Worm (Caenorhabditis elegans) whole organism, L1 larva: ENCODE results near the gene gtl-1.

Experiments
- alr-1 ChIP-seq: fragments of 200-800 bp; sonication (Bioruptor generic); optimal IDR thresholded peaks from 2 replicates; lab custom pipeline; 2018; ENCODE audit warnings: borderline replicate concordance, mild to moderate bottlenecking, missing genetic modification characterization, missing compliant biosample characterization
- ama-1 ChIP-seq: fragments of 150-350 bp; optimal IDR thresholded peaks from 2 replicates; lab custom pipeline; 2014
- egl-13 ChIP-seq: sonication (generic microtip); optimal IDR thresholded peaks from 2 replicates; lab custom pipeline; 2016; ENCODE audit warnings: missing genotype, missing genetic modification reagents, missing genetic modification characterization, missing compliant biosample characterization
- elt-3 ChIP-seq, 6 experiments: fragments of 150-350 bp in 1 of 6; sonication (generic microtip); optimal IDR thresholded peaks; 2 replicates each; lab custom pipeline; 2017 to 2018; ENCODE audit warnings: missing biosample characterization in 6 of 6, missing genetic modification characterization in 6 of 6, inconsistent platforms in 1 of 6
- lin-15B ChIP-seq: fragments of 150-350 bp; sonication (generic microtip); optimal IDR thresholded peaks from 3 replicates; lab custom pipeline; 2014; ENCODE audit warnings: missing biosample characterization, missing genetic modification characterization
- mep-1 ChIP-seq: fragments of 150-350 bp; optimal IDR thresholded peaks from 2 replicates; lab custom pipeline; 2014; ENCODE audit warnings: missing biosample characterization, missing genetic modification characterization
- nhr-12 ChIP-seq: sonication (generic microtip); optimal IDR thresholded peaks from 2 replicates; lab custom pipeline; 2017; ENCODE audit warnings: missing biosample characterization, missing genetic modification characterization
- nhr-237 ChIP-seq: fragments of 150-350 bp; optimal IDR thresholded peaks from 2 replicates; lab custom pipeline; 2014; ENCODE audit warnings: missing biosample characterization, missing genetic modification characterization
- nhr-76 ChIP-seq: sonication (generic microtip); optimal IDR thresholded peaks from 2 replicates; lab custom pipeline; 2017; ENCODE audit warnings: missing biosample characterization, missing genetic modification characterization
- nhr-77 ChIP-seq: fragments of 150-350 bp; optimal IDR thresholded peaks from 2 replicates; lab custom pipeline; 2014; ENCODE audit warnings: missing biosample characterization, missing genetic modification characterization

ce11 chrIV:11285239-11285638 is 25.9 kb upstream of the gtl-1 start:
- no peak for TF ChIP-seq mep-1 (tag; lab: Kevin White, UChicago)
- no peak for TF ChIP-seq nhr-76 (tag; lab: Kevin White, UChicago)
- TF ChIP-seq nhr-77 (tag; lab: Kevin White, UChicago): no peak
- TF ChIP-seq elt-3 (tag; optimal IDR thresholded peaks at IDR 0.05; lab: Kevin White, UChicago): no peak
- TF ChIP-seq lin-15B: no peak
- no peak for TF ChIP-seq ama-1 (lab: Kevin White, UChicago)
- no peak for TF ChIP-seq alr-1
- TF ChIP-seq egl-13: no peak
- TF ChIP-seq nhr-237 (tag; lab: Kevin White, UChicago): no peak
- no peak for TF ChIP-seq nhr-12 (tag; lab: Kevin White, UChicago)
